Fruit fly (Drosophila melanogaster) Kc167 (cell line): ENCODE results near the gene CG44477.

Experiments
- Myc ChIP-seq: fragments of >200 bp; optimal IDR thresholded peaks from 2 replicates; lab custom pipeline; 2017; ENCODE audit warnings: missing external identifiers
- Sin3A ChIP-seq: fragments of >200 bp; optimal IDR thresholded peaks from 2 replicates; lab custom pipeline; 2018; ENCODE audit warnings: missing external identifiers
- h ChIP-seq: fragments of >200 bp; optimal IDR thresholded peaks from 3 replicates; lab custom pipeline; 2018; ENCODE audit warnings: missing external identifiers
- insv ChIP-seq: fragments of >200 bp; optimal IDR thresholded peaks from 3 replicates; lab custom pipeline; 2018; ENCODE audit warnings: missing external identifiers
- psq ChIP-seq: fragments of >200 bp; optimal IDR thresholded peaks from 2 replicates; lab custom pipeline; 2017; ENCODE audit warnings: missing external identifiers
- ttk ChIP-seq: sonication (Bioruptor generic); optimal IDR thresholded peaks from 2 replicates; lab custom pipeline; 2017; ENCODE audit warnings: missing external identifiers

Gene CG44477

dm6 chr2L:11662959-11663358 lies at the start of gene CG44477:
CG44477 (plus strand) TSS chr2L:11663259.
- TF ChIP-seq Myc (lab: Kevin White, UChicago) (no peak), Sin3A (lab: Kevin White, UChicago) (no peak), insv (lab: Kevin White, UChicago) (no peak), h (lab: Kevin White, UChicago) (no peak), psq (lab: Kevin White, UChicago) (no peak), ttk (lab: Kevin White, UChicago) (no peak)

- TF ChIP-seq h (lab: Kevin White, UChicago) (no peak), Sin3A (lab: Kevin White, UChicago) (no peak), ttk (lab: Kevin White, UChicago) (no peak), psq (lab: Kevin White, UChicago) (no peak), Myc (lab: Kevin White, UChicago) (no peak), insv (lab: Kevin White, UChicago) (no peak)
Observed at dm6 chr2L:11624190-11624589, 38.9 kb upstream of the CG44477 start.

- TF ChIP-seq Sin3A (lab: Kevin White, UChicago) (no peak), ttk (lab: Kevin White, UChicago) (no peak), psq (lab: Kevin White, UChicago) (no peak), insv (lab: Kevin White, UChicago) (no peak), Myc (lab: Kevin White, UChicago) (no peak), h (lab: Kevin White, UChicago) (no peak)
Observed at dm6 chr2L:11628292-11628691, 34.8 kb upstream of the CG44477 start.

- TF ChIP-seq Sin3A (lab: Kevin White, UChicago), result no peak
Observed at dm6 chr2L:11648739-11649138, 14.3 kb upstream of the CG44477 start, which contains the start of gene CG6614. CG6614 (minus strand) TSS chr2L:11648839.

- TF ChIP-seq h (lab: Kevin White, UChicago), result no peak
- TF ChIP-seq insv (lab: Kevin White, UChicago), result no peak
- no peak for TF ChIP-seq Myc (lab: Kevin White, UChicago)
- no peak for TF ChIP-seq psq (lab: Kevin White, UChicago)
- no peak for TF ChIP-seq Sin3A (lab: Kevin White, UChicago)
- no peak for TF ChIP-seq ttk (lab: Kevin White, UChicago)
Observed at dm6 chr2L:11651910-11652498, 11.1 kb upstream of the CG44477 start, which contains the start of the genes CG12307 and CG4983. CG12307 (minus strand) TSS chr2L:11652010. CG4983 (plus strand) TSS chr2L:11652448.

- no peak for TF ChIP-seq psq (lab: Kevin White, UChicago)
Observed at dm6 chr2L:11657110-11657509, 5.9 kb upstream of the CG44477 start, which contains the start of gene CG43167. CG43167 (plus strand) TSS chr2L:11657410.

- no peak for TF ChIP-seq ttk (lab: Kevin White, UChicago)
- no peak for TF ChIP-seq Sin3A (lab: Kevin White, UChicago)
- no peak for TF ChIP-seq psq (lab: Kevin White, UChicago)
- no peak for TF ChIP-seq Myc (lab: Kevin White, UChicago)
Observed at dm6 chr2L:11694504-11694903, 31.4 kb downstream of the CG44477 start, which contains the start of gene CG4988. CG4988 (plus strand) TSS chr2L:11694804.

- TF ChIP-seq insv (lab: Kevin White, UChicago) (no peak), psq (lab: Kevin White, UChicago) (no peak), Sin3A (lab: Kevin White, UChicago) (no peak), ttk (lab: Kevin White, UChicago) (no peak), Myc (lab: Kevin White, UChicago) (no peak), h (lab: Kevin White, UChicago) (no peak)
Observed at dm6 chr2L:11701819-11702218, 38.8 kb downstream of the CG44477 start.
